Fruit fly (Drosophila melanogaster) whole organism, embryonic: ENCODE results near the gene Snmp2.

Experiments used
- Aef1 ChIP-seq: fragments of 200-800 bp; sonication (Bioruptor generic); IDR thresholded peaks from 3 replicates; pipeline ENCODE4 v1.3.6; 2022; ENCODE audit warnings: missing biosample characterization, missing genetic modification characterization
- CG10959 ChIP-seq: fragments of 200-800 bp; sonication (Bioruptor generic); IDR thresholded peaks from 2 replicates; pipeline ENCODE4 v1.3.6; 2022; ENCODE audit warnings: missing biosample characterization, missing genetic modification characterization
- CG11085 ChIP-seq: fragments of 200-800 bp; sonication (Bioruptor generic); IDR thresholded peaks from 2 replicates; pipeline ENCODE4 v1.3.6; 2022; ENCODE audit warnings: missing biosample characterization, missing genetic modification characterization
- CG11398 ChIP-seq: fragments of 200-800 bp; sonication (Bioruptor generic); optimal IDR thresholded peaks from 2 replicates; lab custom pipeline; 2016; ENCODE audit warnings: missing biosample characterization, missing genetic modification characterization
- CG11560 ChIP-seq: fragments of 200-800 bp; sonication (Bioruptor generic); IDR thresholded peaks from 3 replicates; pipeline ENCODE4 v1.3.6; 2022; ENCODE audit warnings: missing biosample characterization, missing genetic modification characterization
- CG11695 ChIP-seq: fragments of 200-800 bp; sonication (Bioruptor generic); IDR thresholded peaks from 3 replicates; pipeline ENCODE4 v1.3.6; 2022; ENCODE audit warnings: missing biosample characterization, missing genetic modification characterization
- CG13123 ChIP-seq: fragments of 200-800 bp; sonication (Bioruptor generic); optimal IDR thresholded peaks from 2 replicates; lab custom pipeline; 2016; ENCODE audit warnings: missing biosample characterization, missing genetic modification characterization
- CG13894 ChIP-seq: fragments of 200-800 bp; sonication (Bioruptor generic); optimal IDR thresholded peaks from 3 replicates; lab custom pipeline; 2018; ENCODE audit warnings: missing biosample characterization, mild to moderate bottlenecking, missing genetic modification characterization, moderate library complexity
- CG15601 ChIP-seq: fragments of 200-800 bp; sonication (Bioruptor generic); optimal IDR thresholded peaks from 3 replicates; lab custom pipeline; 2019; ENCODE audit warnings: missing biosample characterization, mild to moderate bottlenecking, missing genetic modification characterization, moderate library complexity
- CG15696 ChIP-seq: fragments of 200-800 bp; sonication (Bioruptor generic); optimal IDR thresholded peaks from 2 replicates; lab custom pipeline; 2019; ENCODE audit warnings: missing biosample characterization, mild to moderate bottlenecking, missing genetic modification characterization, moderate library complexity
- CG1647 ChIP-seq: fragments of 200-800 bp; sonication (Bioruptor generic); optimal IDR thresholded peaks from 3 replicates; lab custom pipeline; 2016; ENCODE audit warnings: missing biosample characterization, missing genetic modification characterization
- CG17186 ChIP-seq: fragments of 200-800 bp; sonication (Bioruptor generic); optimal IDR thresholded peaks from 3 replicates; lab custom pipeline; 2017; ENCODE audit warnings: missing biosample characterization, missing genetic modification reagents, missing genetic modification characterization
- CG17385 ChIP-seq: fragments of 200-800 bp; sonication (Bioruptor generic); optimal IDR thresholded peaks from 3 replicates; lab custom pipeline; 2018; ENCODE audit warnings: missing biosample characterization, mild to moderate bottlenecking, missing genetic modification characterization
- CG17802 ChIP-seq: fragments of 200-800 bp; sonication (Bioruptor generic); optimal IDR thresholded peaks from 2 replicates; lab custom pipeline; 2018; ENCODE audit warnings: missing biosample characterization, mild to moderate bottlenecking, missing genetic modification characterization, moderate library complexity
- CG2116 ChIP-seq: fragments of 200-800 bp; sonication (Bioruptor generic); optimal IDR thresholded peaks from 3 replicates; lab custom pipeline; 2018; ENCODE audit warnings: missing biosample characterization, mild to moderate bottlenecking, missing genetic modification characterization
- CG2199 ChIP-seq: fragments of 200-800 bp; sonication (Bioruptor generic); IDR thresholded peaks from 3 replicates; pipeline ENCODE4 v1.3.6; 2022; ENCODE audit warnings: missing biosample characterization, missing genetic modification characterization
- CG32532 ChIP-seq: fragments of 200-800 bp; sonication (Bioruptor generic); IDR thresholded peaks from 2 replicates; pipeline ENCODE4 v1.3.6; 2022; ENCODE audit warnings: missing biosample characterization, missing genetic modification characterization
- CG3407 ChIP-seq: fragments of 200-800 bp; sonication (Bioruptor generic); optimal IDR thresholded peaks from 2 replicates; lab custom pipeline; 2018; ENCODE audit warnings: missing biosample characterization, mild to moderate bottlenecking, missing genetic modification characterization
- CG3726 ChIP-seq: fragments of 200-800 bp; sonication (Bioruptor generic); IDR thresholded peaks from 3 replicates; pipeline ENCODE4, ENCODE4 v1.3.6; 2022; ENCODE audit warnings: missing biosample characterization, missing genetic modification characterization
- CG42726 ChIP-seq: fragments of 200-800 bp; sonication (Bioruptor generic); IDR thresholded peaks from 2 replicates; pipeline ENCODE4 v1.3.6; 2022; ENCODE audit warnings: missing biosample characterization, missing genetic modification characterization; ENCODE audit not compliant: partially characterized antibody
- CG4328 ChIP-seq: fragments of 200-800 bp; sonication (Bioruptor generic); optimal IDR thresholded peaks from 3 replicates; lab custom pipeline; 2017; ENCODE audit warnings: missing biosample characterization, missing genetic modification reagents, missing genetic modification characterization
- CG8944 ChIP-seq: fragments of 200-800 bp; sonication (Bioruptor generic); optimal IDR thresholded peaks from 3 replicates; lab custom pipeline; 2016; ENCODE audit warnings: missing biosample characterization, missing genetic modification characterization
- CrebB ChIP-seq: fragments of 200-800 bp; sonication (Bioruptor generic); optimal IDR thresholded peaks from 3 replicates; lab custom pipeline; 2018; ENCODE audit warnings: missing biosample characterization, mild to moderate bottlenecking, missing genetic modification characterization
- D ChIP-seq, 2 experiments: fragments of 200-800 bp in 1 of 2; fragments of >200 bp in 1 of 2; sonication (Bioruptor generic) in 1 of 2; optimal IDR thresholded peaks; 2 replicates in 1 of 2; 3 replicates in 1 of 2; lab custom pipeline; 2017; ENCODE audit warnings: mild to moderate bottlenecking in 1 of 2, missing biosample characterization in 1 of 2, missing genetic modification characterization in 1 of 2, missing genetic modification reagents in 1 of 2
- Dip3 ChIP-seq: fragments of 200-800 bp; sonication (Bioruptor generic); optimal IDR thresholded peaks from 3 replicates; lab custom pipeline; 2016; ENCODE audit warnings: missing biosample characterization, missing genetic modification characterization
- Dll ChIP-seq: fragments of 200-800 bp; sonication (Bioruptor generic); IDR thresholded peaks from 4 replicates; pipeline ENCODE4 v1.3.6; 2022; ENCODE audit warnings: missing biosample characterization, missing genetic modification characterization; ENCODE audit not compliant: partially characterized antibody
- Dref ChIP-seq: fragments of 200-800 bp; sonication (Bioruptor generic); IDR thresholded peaks from 2 replicates; pipeline ENCODE4 v1.3.6; 2022; ENCODE audit warnings: missing biosample characterization, missing genetic modification characterization
- Elba2 ChIP-seq: fragments of 200-800 bp; sonication (Bioruptor generic); optimal IDR thresholded peaks from 3 replicates; lab custom pipeline; 2016; ENCODE audit warnings: missing biosample characterization, missing genetic modification characterization
- HLH4C ChIP-seq: fragments of 200-800 bp; sonication (Bioruptor generic); IDR thresholded peaks from 3 replicates; pipeline ENCODE4 v1.3.6; 2022; ENCODE audit warnings: missing biosample characterization, missing genetic modification characterization; ENCODE audit not compliant: partially characterized antibody
- MTF-1 ChIP-seq: fragments of 200-800 bp; sonication (Bioruptor generic); optimal IDR thresholded peaks from 2 replicates; lab custom pipeline; 2018; ENCODE audit warnings: missing biosample characterization, mild to moderate bottlenecking, missing genetic modification characterization, borderline replicate concordance
- TFAM ChIP-seq: fragments of 200-800 bp; sonication (Bioruptor generic); optimal IDR thresholded peaks from 2 replicates; lab custom pipeline; 2017; ENCODE audit warnings: missing biosample characterization, missing genetic modification characterization, inconsistent platforms
- Taf1 ChIP-seq: fragments of 200-800 bp; sonication (Bioruptor generic); IDR thresholded peaks from 2 replicates; pipeline ENCODE4 v1.3.6; 2022; ENCODE audit warnings: missing biosample characterization, missing genetic modification characterization
- ato ChIP-seq: fragments of 200-800 bp; sonication (Bioruptor generic); IDR thresholded peaks from 2 replicates; pipeline ENCODE4 v1.3.6; 2022; ENCODE audit warnings: missing biosample characterization, missing genetic modification characterization; ENCODE audit not compliant: partially characterized antibody
- chn ChIP-seq: fragments of 200-800 bp; sonication (Bioruptor generic); optimal IDR thresholded peaks from 2 replicates; lab custom pipeline; 2016; ENCODE audit warnings: missing biosample characterization, missing genetic modification characterization
- emc ChIP-seq: fragments of 200-800 bp; sonication (Bioruptor generic); optimal IDR thresholded peaks from 2 replicates; lab custom pipeline; 2016; ENCODE audit warnings: missing biosample characterization, missing genetic modification characterization
- ems ChIP-seq: fragments of 200-800 bp; sonication (Bioruptor generic); optimal IDR thresholded peaks from 3 replicates; lab custom pipeline; 2016; ENCODE audit warnings: missing biosample characterization, missing genetic modification characterization
- hth ChIP-seq: fragments of >200 bp; optimal IDR thresholded peaks from 2 replicates; lab custom pipeline; 2017; ENCODE audit warnings: inconsistent platforms
- jing ChIP-seq: fragments of 200-800 bp; sonication (Bioruptor generic); optimal IDR thresholded peaks from 2 replicates; lab custom pipeline; 2018; ENCODE audit warnings: missing biosample characterization, mild to moderate bottlenecking, missing genetic modification characterization
- lov ChIP-seq, 2 experiments: fragments of 200-800 bp in 1 of 2; fragments of >200 bp in 1 of 2; sonication (Bioruptor generic) in 1 of 2; IDR thresholded peaks in 1 of 2; optimal IDR thresholded peaks in 1 of 2; 2 replicates in 1 of 2; 3 replicates in 1 of 2; pipeline versions ENCODE4 v1.3.6 to Lab custom; 2017 to 2022; ENCODE audit warnings: missing biosample characterization in 1 of 2, missing genetic modification characterization in 1 of 2
- nau ChIP-seq: fragments of 200-800 bp; sonication (Bioruptor generic); optimal IDR thresholded peaks from 3 replicates; lab custom pipeline; 2017; ENCODE audit warnings: missing biosample characterization, mild to moderate bottlenecking, missing genetic modification characterization, missing genetic modification reagents
- pfk ChIP-seq: fragments of 200-800 bp; sonication (Bioruptor generic); optimal IDR thresholded peaks from 2 replicates; lab custom pipeline; 2018; ENCODE audit warnings: missing biosample characterization, mild to moderate bottlenecking, missing genetic modification characterization, moderate library complexity
- pnt ChIP-seq: fragments of 200-800 bp; sonication (Bioruptor generic); optimal IDR thresholded peaks from 3 replicates; lab custom pipeline; 2016; ENCODE audit warnings: missing biosample characterization, missing genetic modification characterization
- rib ChIP-seq: fragments of 200-800 bp; sonication (Bioruptor generic); IDR thresholded peaks from 2 replicates; pipeline ENCODE4 v1.3.6; 2022; ENCODE audit warnings: missing biosample characterization, missing genetic modification characterization
- shn ChIP-seq: fragments of 200-800 bp; sonication (Bioruptor generic); optimal IDR thresholded peaks from 3 replicates; lab custom pipeline; 2016; ENCODE audit warnings: missing biosample characterization, missing genetic modification characterization
- sima ChIP-seq: fragments of 200-800 bp; sonication (Bioruptor generic); optimal IDR thresholded peaks from 2 replicates; lab custom pipeline; 2016; ENCODE audit warnings: missing biosample characterization, missing genetic modification characterization
- slp2 ChIP-seq: fragments of 200-800 bp; sonication (Bioruptor generic); optimal IDR thresholded peaks from 2 replicates; lab custom pipeline; 2016; ENCODE audit warnings: missing biosample characterization, missing genetic modification characterization
- sob ChIP-seq: fragments of 200-800 bp; sonication (Bioruptor generic); IDR thresholded peaks from 2 replicates; pipeline ENCODE4 v1.3.6; 2022; ENCODE audit warnings: missing biosample characterization, missing genetic modification characterization
- sr ChIP-seq: fragments of 200-800 bp; sonication (Bioruptor generic); IDR thresholded peaks from 3 replicates; pipeline ENCODE4 v1.3.6; 2022; ENCODE audit warnings: missing biosample characterization, missing genetic modification characterization
- stc ChIP-seq: fragments of 200-800 bp; sonication (Bioruptor generic); IDR thresholded peaks from 2 replicates; pipeline ENCODE4 v1.3.6; 2022; ENCODE audit warnings: missing biosample characterization, missing genetic modification characterization
- trh ChIP-seq: fragments of 200-800 bp; sonication (Bioruptor generic); optimal IDR thresholded peaks from 2 replicates; lab custom pipeline; 2016; ENCODE audit warnings: missing biosample characterization, missing genetic modification characterization

Gene Snmp2

dm6 chr3L:7782051-7782682 is 39.3 kb upstream of the Snmp2 start (continued):
- peak; percentile 40 for TF ChIP-seq MTF-1
- 0 out of 2 replicates have a peak, but pooled peaks have one; percentile 34 for TF ChIP-seq stc (GFP tag; lab: Robert Waterston, UW)
- TF ChIP-seq CG8944 (GFP tag; lab: Kevin White, UChicago), result no peak
- no peak for TF ChIP-seq chn (GFP tag; lab: Kevin White, UChicago)
- no peak for TF ChIP-seq slp2 (GFP tag; lab: Kevin White, UChicago)
- TF ChIP-seq shn, result no peak
- TF ChIP-seq HLH4C (GFP tag; lab: Robert Waterston, UW), result no peak
- peak; percentile 6 for TF ChIP-seq CG17385
- no peak for TF ChIP-seq CG2199
- TF ChIP-seq ems (GFP tag; lab: Kevin White, UChicago), result no peak
- peak; percentile 20 for TF ChIP-seq CG2116 (GFP tag; lab: Kevin White, UChicago)
- TF ChIP-seq CG1647, result no peak
- no peak for TF ChIP-seq CG17186 (GFP tag; lab: Kevin White, UChicago)
- no peak for TF ChIP-seq TFAM (GFP tag; lab: Kevin White, UChicago)
- no peak for TF ChIP-seq CG11560 (tag; lab: Robert Waterston, UW)
- no peak for TF ChIP-seq CG10959 (GFP tag; lab: Robert Waterston, UW)
- TF ChIP-seq emc (GFP tag; lab: Kevin White, UChicago), result no peak
- TF ChIP-seq CG42726 (GFP tag; lab: Robert Waterston, UW), result no peak
- TF ChIP-seq CrebB (tag; lab: Kevin White, UChicago), result peak; percentile 4
- TF ChIP-seq CG32532 (GFP tag; lab: Robert Waterston, UW), result no peak
- peak; percentile 10; the same call in 1 of the 2 replicates for TF ChIP-seq rib
- TF ChIP-seq Elba2, result no peak
- TF ChIP-seq trh, result peak; percentile 2
- peak; percentile 40 for TF ChIP-seq CG3407
- TF ChIP-seq pfk (GFP tag; lab: Kevin White, UChicago), result no peak
- no peak for TF ChIP-seq hth (lab: Kevin White, UChicago)
- no peak for TF ChIP-seq Dref (GFP tag; lab: Robert Waterston, UW)
- TF ChIP-seq CG3726 (GFP tag; lab: Robert Waterston, UW), result no peak
- TF ChIP-seq CG4328 (GFP tag; lab: Kevin White, UChicago), result peak; percentile 21
- TF ChIP-seq CG13123 (GFP tag; lab: Kevin White, UChicago), result no peak
- no peak for TF ChIP-seq Taf1 (GFP tag; lab: Robert Waterston, UW)
- no peak for TF ChIP-seq Dll
- TF ChIP-seq D (optimal IDR thresholded peaks at IDR 0.05; lab: Kevin White, UChicago), result no peak
- TF ChIP-seq D (GFP tag; optimal IDR thresholded peaks at IDR 0.05; lab: Kevin White, UChicago), result no peak
- no peak for TF ChIP-seq lov (optimal IDR thresholded peaks at IDR 0.05; lab: Kevin White, UChicago)
- TF ChIP-seq lov (GFP tag; IDR thresholded peaks at IDR 0.05; lab: Robert Waterston, UW), result no peak
- TF ChIP-seq CG15601 (tag; lab: Kevin White, UChicago), result peak; percentile 15
- no peak for TF ChIP-seq CG17802
- TF ChIP-seq sr (GFP tag; lab: Robert Waterston, UW), result no peak
- TF ChIP-seq Dip3, result no peak
- TF ChIP-seq CG15696 (tag; lab: Kevin White, UChicago), result peak; percentile 31
- no peak for TF ChIP-seq ato
- TF ChIP-seq jing (GFP tag; lab: Kevin White, UChicago), result no peak
- TF ChIP-seq pnt, result no peak
- TF ChIP-seq nau (GFP tag; lab: Kevin White, UChicago), result peak; percentile 26
- TF ChIP-seq Aef1 (GFP tag; lab: Robert Waterston, UW), result no peak
- no peak for TF ChIP-seq sima (GFP tag; lab: Kevin White, UChicago)
- peak; percentile 62; the same call in 1 of the 2 replicates for TF ChIP-seq sob
- TF ChIP-seq CG13894, result no peak
- no peak for TF ChIP-seq CG11085 (GFP tag; lab: Robert Waterston, UW)
- no peak for TF ChIP-seq CG11398 (GFP tag; lab: Kevin White, UChicago)
- peak; percentile 66; the same call in 2 of the 3 replicates for TF ChIP-seq CG11695 (GFP tag; lab: Robert Waterston, UW)
